Worm (Caenorhabditis elegans): ENCODE results near the gene msp-59.

DNA sequence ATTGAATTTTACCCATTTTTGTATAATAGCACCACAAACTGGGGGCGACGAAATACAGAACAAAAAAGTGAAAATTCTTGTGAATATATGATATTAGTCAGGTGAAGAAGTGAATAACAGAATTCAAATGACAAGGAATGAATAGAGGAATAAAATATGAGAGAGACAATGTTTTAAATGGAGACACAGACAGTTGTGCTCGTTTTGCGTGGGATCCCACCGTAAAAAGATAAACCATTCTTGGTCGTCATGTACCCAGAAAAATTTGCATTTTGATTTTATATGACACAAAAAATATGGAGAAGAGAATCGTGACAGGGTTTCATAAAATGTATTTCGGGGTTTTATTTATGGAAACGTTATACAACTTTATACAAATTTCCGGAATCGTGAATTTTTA lies 35.2 kb downstream of the msp-59 start, which contains the start of gene F36H12.17:
- TF ChIP-seq lin-13 (tag; optimal IDR thresholded peaks at IDR 0.05) (no peak), nhr-76 (tag; optimal IDR thresholded peaks at IDR 0.05) (no peak), unc-62 (GFP tag; optimal IDR thresholded peaks at IDR 0.05) (no peak), blmp-1 (tag; optimal IDR thresholded peaks at IDR 0.05) (no peak), mab-5 (tag; optimal IDR thresholded peaks at IDR 0.05) (no peak), lsy-2 (tag; optimal IDR thresholded peaks at IDR 0.05) (no peak), flh-1 (GFP tag; optimal IDR thresholded peaks at IDR 0.05) (no peak), lin-32 (GFP tag; optimal IDR thresholded peaks at IDR 0.05) (no peak)
